Worm (Caenorhabditis elegans) whole organism, L4 larva: Measurements from ENCODE around the gene F28H6.8.

Experiments used
- F37D6.2 ChIP-seq: sonication (generic microtip); optimal IDR thresholded peaks from 2 replicates; lab custom pipeline; 2016; ENCODE audit warnings: mild to moderate bottlenecking, missing genetic modification characterization, missing compliant biosample characterization
- F49E8.2 ChIP-seq: sonication (generic microtip); optimal IDR thresholded peaks from 2 replicates; lab custom pipeline; 2016; ENCODE audit warnings: missing compliant biosample characterization, mild to moderate bottlenecking, missing genetic modification characterization, borderline replicate concordance
- Y105C5A.15 ChIP-seq: fragments of 200-800 bp; sonication (Bioruptor generic); IDR thresholded peaks from 2 replicates; pipeline ENCODE4 v1.3.6; 2022; ENCODE audit warnings: missing genetic modification characterization, missing compliant biosample characterization
- Y48G9A.11 ChIP-seq: fragments of 200-800 bp; sonication (Bioruptor generic); IDR thresholded peaks from 2 replicates; pipeline ENCODE4 v1.3.6; 2022; ENCODE audit warnings: missing genetic modification reagents, missing genetic modification characterization, missing compliant biosample characterization
- Y5F2A.4 ChIP-seq: fragments of 200-800 bp; sonication (Bioruptor generic); optimal IDR thresholded peaks from 2 replicates; lab custom pipeline; 2018; ENCODE audit warnings: mild to moderate bottlenecking, missing genetic modification characterization, missing compliant biosample characterization
- ZK546.5 ChIP-seq, 2 experiments: sonication (generic microtip); optimal IDR thresholded peaks; 2 replicates each; lab custom pipeline; 2017; ENCODE audit warnings: missing biosample characterization in 2 of 2, missing genetic modification characterization in 2 of 2
- aha-1 ChIP-seq: fragments of 150-350 bp; peaks from one replicate; lab custom pipeline; 2014; ENCODE audit warnings: missing biosample characterization, missing genetic modification characterization
- aly-2 ChIP-seq: sonication (generic microtip); optimal IDR thresholded peaks from 2 replicates; lab custom pipeline; 2018; ENCODE audit warnings: missing biosample characterization, missing genetic modification characterization
- ama-1 ChIP-seq: fragments of 150-350 bp; optimal IDR thresholded peaks from 2 replicates; lab custom pipeline; 2014; ENCODE audit warnings: inconsistent platforms, mixed read lengths
- attf-4 ChIP-seq: sonication (generic microtip); optimal IDR thresholded peaks from 3 replicates; lab custom pipeline; 2017; ENCODE audit warnings: missing biosample characterization, missing genetic modification characterization
- ceh-28 ChIP-seq: fragments of 150-350 bp; optimal IDR thresholded peaks from 2 replicates; lab custom pipeline; 2014; ENCODE audit warnings: missing biosample characterization, missing genetic modification reagents, missing genetic modification characterization
- ceh-32 ChIP-seq: sonication (generic microtip); optimal IDR thresholded peaks from 2 replicates; lab custom pipeline; 2016; ENCODE audit warnings: mild to moderate bottlenecking, missing genetic modification characterization, missing compliant biosample characterization; ENCODE audit not compliant: poor library complexity
- ceh-82 ChIP-seq: sonication (generic microtip); optimal IDR thresholded peaks from 2 replicates; lab custom pipeline; 2017; ENCODE audit warnings: missing biosample characterization, missing genetic modification characterization
- ctbp-1 ChIP-seq: fragments of 200-800 bp; sonication (Bioruptor generic); IDR thresholded peaks from 2 replicates; pipeline ENCODE4 v1.3.6; 2022; ENCODE audit warnings: missing genetic modification reagents, missing genetic modification characterization, missing compliant biosample characterization
- daf-12 ChIP-seq: fragments of 150-350 bp; optimal IDR thresholded peaks from 2 replicates; lab custom pipeline; 2014; ENCODE audit warnings: missing biosample characterization, missing genetic modification reagents, missing genetic modification characterization
- dmd-6 ChIP-seq: fragments of 200-800 bp; sonication (Bioruptor generic); IDR thresholded peaks from 2 replicates; pipeline ENCODE4 v1.3.6; 2022; ENCODE audit warnings: missing genetic modification reagents, missing genetic modification characterization, missing compliant biosample characterization
- duxl-1 ChIP-seq: sonication (generic microtip); optimal IDR thresholded peaks from 2 replicates; lab custom pipeline; 2016; ENCODE audit warnings: mild to moderate bottlenecking, missing genetic modification characterization, moderate library complexity, missing compliant biosample characterization; ENCODE audit not compliant: poor library complexity
- dve-1 ChIP-seq: sonication (generic microtip); optimal IDR thresholded peaks from 2 replicates; lab custom pipeline; 2017; ENCODE audit warnings: antibody characterized with exemption, mild to moderate bottlenecking, missing genetic modification characterization, missing compliant biosample characterization; ENCODE audit not compliant: insufficient read depth
- egl-27 ChIP-seq: sonication (generic microtip); optimal IDR thresholded peaks from 3 replicates; lab custom pipeline; 2017; ENCODE audit warnings: missing biosample characterization, missing genetic modification reagents, missing genetic modification characterization
- hlh-30 ChIP-seq: sonication (generic microtip); optimal IDR thresholded peaks from 2 replicates; lab custom pipeline; 2017; ENCODE audit warnings: antibody characterized with exemption, mild to moderate bottlenecking, missing genetic modification characterization, missing compliant biosample characterization; ENCODE audit not compliant: insufficient read depth
- hmg-1.1 ChIP-seq: fragments of 200-800 bp; sonication (Bioruptor generic); IDR thresholded peaks from 2 replicates; pipeline ENCODE4 v1.3.6; 2022; ENCODE audit warnings: missing genetic modification reagents, missing genetic modification characterization, missing compliant biosample characterization
- jun-1 ChIP-seq: fragments of 150-350 bp; optimal IDR thresholded peaks from 2 replicates; lab custom pipeline; 2014; ENCODE audit warnings: missing biosample characterization, missing genetic modification reagents, missing genetic modification characterization
- lin-13 ChIP-seq: fragments of 150-350 bp; optimal IDR thresholded peaks from 2 replicates; lab custom pipeline; 2014; ENCODE audit warnings: missing biosample characterization, missing genetic modification reagents, missing genetic modification characterization
- lin-39 ChIP-seq: fragments of 150-350 bp; optimal IDR thresholded peaks from 2 replicates; lab custom pipeline; 2014; ENCODE audit warnings: missing biosample characterization, missing genetic modification reagents, missing genetic modification characterization
- lsy-2 ChIP-seq, 2 experiments: fragments of 150-350 bp in 1 of 2; sonication (generic microtip) in 1 of 2; optimal IDR thresholded peaks; 2 replicates each; lab custom pipeline; 2014 to 2017; ENCODE audit warnings: missing biosample characterization in 2 of 2, missing genetic modification characterization in 2 of 2
- madf-9 ChIP-seq: fragments of 200-800 bp; sonication (Bioruptor generic); conservative IDR thresholded peaks from 2 replicates; pipeline ENCODE4 v1.3.6; 2022; ENCODE audit warnings: missing genetic modification reagents, missing genetic modification characterization, missing compliant biosample characterization
- mdl-1 ChIP-seq, 2 experiments: fragments of 150-350 bp in 1 of 2; sonication (generic microtip) in 1 of 2; optimal IDR thresholded peaks; 2 replicates each; lab custom pipeline; 2014 to 2017; ENCODE audit warnings: missing biosample characterization in 2 of 2, missing genetic modification characterization in 2 of 2
- mdt-29 ChIP-seq: fragments of 200-800 bp; sonication (Bioruptor generic); IDR thresholded peaks from 2 replicates; pipeline ENCODE4 v1.3.6; 2022; ENCODE audit warnings: missing genetic modification reagents, missing genetic modification characterization, missing compliant biosample characterization
- mep-1 ChIP-seq: fragments of 150-350 bp; sonication (generic microtip); optimal IDR thresholded peaks from 3 replicates; lab custom pipeline; 2014; ENCODE audit warnings: missing biosample characterization, missing genetic modification characterization
- mxl-2 ChIP-seq: fragments of 200-800 bp; sonication (Bioruptor generic); conservative IDR thresholded peaks from 2 replicates; pipeline ENCODE4 v1.3.6; 2022; ENCODE audit warnings: missing genetic modification reagents, missing genetic modification characterization, missing compliant biosample characterization
- mxl-3 ChIP-seq: fragments of 200-800 bp; sonication (Bioruptor generic); optimal IDR thresholded peaks from 2 replicates; lab custom pipeline; 2018; ENCODE audit warnings: mild to moderate bottlenecking, missing genetic modification characterization, missing compliant biosample characterization
- nhr-10 ChIP-seq: fragments of 150-350 bp; optimal IDR thresholded peaks from 2 replicates; lab custom pipeline; 2014; ENCODE audit warnings: missing biosample characterization, missing genetic modification characterization
- nhr-102 ChIP-seq: sonication (generic microtip); optimal IDR thresholded peaks from 2 replicates; lab custom pipeline; 2016; ENCODE audit warnings: mild to moderate bottlenecking, missing genetic modification characterization, moderate library complexity, missing compliant biosample characterization
- nhr-11 ChIP-seq: fragments of 150-350 bp; optimal IDR thresholded peaks from 2 replicates; lab custom pipeline; 2014; ENCODE audit warnings: missing biosample characterization, missing genetic modification characterization
- nhr-28 ChIP-seq: fragments of 150-350 bp; optimal IDR thresholded peaks from 2 replicates; lab custom pipeline; 2014; ENCODE audit warnings: missing biosample characterization, missing genetic modification characterization
- nhr-41 ChIP-seq: fragments of 200-800 bp; sonication (Bioruptor generic); IDR thresholded peaks from 2 replicates; pipeline ENCODE4 v1.3.6; 2022; ENCODE audit warnings: missing genetic modification reagents, missing genetic modification characterization, missing compliant biosample characterization
- nhr-6 ChIP-seq: fragments of 150-350 bp; optimal IDR thresholded peaks from 2 replicates; lab custom pipeline; 2014; ENCODE audit warnings: missing biosample characterization, missing genetic modification characterization
- nhr-77 ChIP-seq: fragments of 150-350 bp; optimal IDR thresholded peaks from 2 replicates; lab custom pipeline; 2014; ENCODE audit warnings: missing biosample characterization, missing genetic modification characterization
- pha-4 ChIP-seq, 2 experiments: fragments of 150-350 bp in 1 of 2; fragments of 200-800 bp in 1 of 2; sonication (Bioruptor generic) in 1 of 2; IDR thresholded peaks in 1 of 2; optimal IDR thresholded peaks in 1 of 2; 2 replicates each; pipeline versions ENCODE4 v1.3.6 to Lab custom; 2014 to 2022; ENCODE audit warnings: missing genetic modification characterization in 2 of 2, missing genetic modification reagents in 2 of 2, missing biosample characterization in 1 of 2, missing compliant biosample characterization in 1 of 2
- php-3 ChIP-seq: fragments of 200-800 bp; sonication (Bioruptor generic); IDR thresholded peaks from 2 replicates; pipeline ENCODE4 v1.3.6; 2022; ENCODE audit warnings: missing genetic modification reagents, missing genetic modification characterization, missing compliant biosample characterization
- pqm-1 ChIP-seq: sonication (generic microtip); optimal IDR thresholded peaks from 2 replicates; lab custom pipeline; 2017; ENCODE audit warnings: missing biosample characterization, missing genetic modification characterization
- saeg-2 ChIP-seq: fragments of 200-800 bp; sonication (Bioruptor generic); IDR thresholded peaks from 2 replicates; pipeline ENCODE4 v1.3.6; 2022; ENCODE audit warnings: missing genetic modification reagents, missing genetic modification characterization, missing compliant biosample characterization
- skn-1 ChIP-seq: fragments of 150-350 bp; optimal IDR thresholded peaks from 2 replicates; lab custom pipeline; 2014; ENCODE audit warnings: missing biosample characterization, missing genetic modification characterization
- snpc-1.2 ChIP-seq: fragments of 200-800 bp; sonication (Bioruptor generic); IDR thresholded peaks from 2 replicates; pipeline ENCODE4 v1.3.6; 2022; ENCODE audit warnings: missing genetic modification reagents, missing genetic modification characterization, missing compliant biosample characterization
- snpc-4 ChIP-seq: fragments of 150-350 bp; optimal IDR thresholded peaks from 2 replicates; lab custom pipeline; 2014; ENCODE audit warnings: missing biosample characterization, missing genetic modification characterization
- spr-1 ChIP-seq: sonication (generic microtip); optimal IDR thresholded peaks from 2 replicates; lab custom pipeline; 2016; ENCODE audit warnings: mild to moderate bottlenecking, missing genetic modification characterization, missing compliant biosample characterization
- spr-3 ChIP-seq: fragments of 200-800 bp; sonication (Bioruptor generic); optimal IDR thresholded peaks from 2 replicates; lab custom pipeline; 2018; ENCODE audit warnings: mild to moderate bottlenecking, missing genetic modification characterization, missing compliant biosample characterization
- unc-130 ChIP-seq: sonication (generic microtip); optimal IDR thresholded peaks from 2 replicates; lab custom pipeline; 2016; ENCODE audit warnings: missing genetic modification reagents, missing genetic modification characterization, missing compliant biosample characterization
- unc-62 ChIP-seq, 3 experiments: fragments of 150-350 bp in 1 of 3; sonication (generic microtip); optimal IDR thresholded peaks in 2 of 3; peaks in 1 of 3; 1 replicate in 1 of 3; 2 replicates in 2 of 3; lab custom pipeline; 2014 to 2017; ENCODE audit warnings: missing biosample characterization in 3 of 3, missing genetic modification characterization in 3 of 3, missing genetic modification reagents in 3 of 3, missing genotype in 1 of 3
- zag-1 ChIP-seq: fragments of 150-350 bp; optimal IDR thresholded peaks from 2 replicates; lab custom pipeline; 2014; ENCODE audit warnings: missing biosample characterization, missing genetic modification characterization
- zip-2 ChIP-seq: fragments of 150-350 bp; optimal IDR thresholded peaks from 2 replicates; lab custom pipeline; 2014; ENCODE audit warnings: missing biosample characterization, missing genetic modification characterization
- ztf-7 ChIP-seq: fragments of 150-350 bp; optimal IDR thresholded peaks from 2 replicates; lab custom pipeline; 2014; ENCODE audit warnings: missing biosample characterization, missing genetic modification characterization

F28H6.8 gene

DNA sequence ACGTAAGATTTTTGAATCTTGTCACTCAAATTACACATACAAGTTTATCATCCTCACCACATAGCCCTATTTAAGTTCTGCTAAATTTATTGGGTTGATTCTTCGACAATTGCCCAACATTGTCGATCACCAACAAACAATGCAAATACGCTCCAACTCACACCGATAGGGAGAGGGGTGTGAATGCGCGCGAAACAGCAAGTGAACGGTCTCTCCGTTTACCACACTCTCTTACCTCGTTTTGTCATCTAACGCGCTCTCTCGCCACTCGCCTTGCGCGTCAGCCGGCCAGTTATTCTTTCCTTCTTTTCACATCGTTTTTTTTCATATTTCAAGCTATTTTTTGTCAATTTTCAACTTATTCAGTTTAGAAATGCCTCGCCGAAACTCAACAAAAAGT is 32.2 kb downstream of the F28H6.8 start, which contains the start of gene F16B12.6 (continued):
- TF ChIP-seq hmg-1.1 (GFP tag; lab: Robert Waterston, UW) (peak; percentile 83), zip-2 (tag; lab: Kevin White, UChicago) (no peak), spr-1 (tag; lab: Kevin White, UChicago) (no peak), spr-3 (peak; percentile 0), mdt-29 (GFP tag; lab: Robert Waterston, UW) (no peak), nhr-102 (tag; lab: Kevin White, UChicago) (no peak), hlh-30 (tag; lab: Kevin White, UChicago) (peak; percentile 84), daf-12 (tag; lab: Kevin White, UChicago) (no peak), ceh-32 (tag; lab: Kevin White, UChicago) (no peak), Y5F2A.4 (GFP tag; lab: Kevin White, UChicago) (no peak), nhr-77 (tag; lab: Kevin White, UChicago) (peak; percentile 43), attf-4 (no peak), mxl-2 (GFP tag; lab: Robert Waterston, UW) (no peak), nhr-6 (tag; lab: Kevin White, UChicago) (peak; percentile 73), aha-1 (tag; lab: Kevin White, UChicago) (peak; percentile 95), mxl-3 (GFP tag; lab: Kevin White, UChicago) (peak; percentile 46), F49E8.2 (tag; lab: Kevin White, UChicago) (no peak), lin-13 (GFP tag; lab: Kevin White, UChicago) (peak; percentile 80), nhr-11 (tag; lab: Kevin White, UChicago) (peak; percentile 57), skn-1 (tag; lab: Kevin White, UChicago) (no peak), ceh-82 (no peak), ztf-7 (tag; lab: Kevin White, UChicago) (no peak), nhr-41 (no peak), aly-2 (tag; lab: Kevin White, UChicago) (no peak), jun-1 (tag; lab: Kevin White, UChicago) (no peak), ama-1 (lab: Kevin White, UChicago) (no peak), duxl-1 (no peak), mdl-1 (tag; optimal IDR thresholded peaks at IDR 0.05; lab: Kevin White, UChicago) (peak in 1 of 2 experiments; percentile 19), pha-4 (GFP tag; IDR thresholded peaks at IDR 0.05; lab: Robert Waterston, UW) (no peak), pha-4 (tag; optimal IDR thresholded peaks at IDR 0.05; lab: Kevin White, UChicago) (no peak), pqm-1 (tag; lab: Kevin White, UChicago) (no peak), unc-130 (GFP tag; lab: Kevin White, UChicago) (no peak), nhr-28 (tag; lab: Kevin White, UChicago) (peak; percentile 51), snpc-1.2 (GFP tag; lab: Robert Waterston, UW) (no peak), Y48G9A.11 (GFP tag; lab: Robert Waterston, UW) (no peak), lin-39 (tag; lab: Kevin White, UChicago) (no peak), ceh-28 (no peak), madf-9 (GFP tag; lab: Robert Waterston, UW) (no peak), nhr-10 (tag; lab: Kevin White, UChicago) (no peak), saeg-2 (GFP tag; lab: Robert Waterston, UW) (no peak), Y105C5A.15 (no peak), ctbp-1 (GFP tag; lab: Robert Waterston, UW) (no peak), php-3 (GFP tag; lab: Robert Waterston, UW) (no peak), zag-1 (tag; lab: Kevin White, UChicago) (no peak), snpc-4 (tag; lab: Kevin White, UChicago) (no peak), unc-62 (GFP tag; optimal IDR thresholded peaks at IDR 0.05 in 1 of 2; lab: Kevin White, UChicago) (no peak), unc-62 (tag; optimal IDR thresholded peaks at IDR 0.05; lab: Kevin White, UChicago) (no peak), egl-27 (no peak), dve-1 (tag; lab: Kevin White, UChicago) (peak; percentile 78), F37D6.2 (tag; lab: Kevin White, UChicago) (peak; percentile 30), ZK546.5 (tag; optimal IDR thresholded peaks at IDR 0.05; lab: Kevin White, UChicago) (no peak), dmd-6 (peak; percentile 60), lsy-2 (tag; optimal IDR thresholded peaks at IDR 0.05; lab: Kevin White, UChicago) (peak; percentile 32 to 84), mep-1 (peak; percentile 85)
